Worm (Caenorhabditis elegans) whole organism, mixed stage, embryonic: ENCODE results near the gene C17A2.7.

ENCODE experiments used
- M03D4.4 ChIP-seq: sonication (generic microtip); optimal IDR thresholded peaks from 2 replicates; lab custom pipeline; 2017; ENCODE audit warnings: mild to moderate bottlenecking, missing genetic modification characterization, missing compliant biosample characterization
- bed-3 ChIP-seq: fragments of 200-800 bp; sonication (Bioruptor generic); optimal IDR thresholded peaks from 3 replicates; lab custom pipeline; 2018; ENCODE audit warnings: mild to moderate bottlenecking, missing genetic modification characterization, moderate library complexity, missing compliant biosample characterization
- blmp-1 ChIP-seq: fragments of 150-350 bp; optimal IDR thresholded peaks from 2 replicates; lab custom pipeline; 2014; ENCODE audit warnings: missing biosample characterization, missing genetic modification characterization
- ceh-39 ChIP-seq: fragments of 150-350 bp; optimal IDR thresholded peaks from 2 replicates; lab custom pipeline; 2014; ENCODE audit warnings: missing biosample characterization, missing genetic modification characterization
- ceh-43 ChIP-seq: fragments of 200-800 bp; sonication (Bioruptor generic); optimal IDR thresholded peaks from 2 replicates; lab custom pipeline; 2018; ENCODE audit warnings: mild to moderate bottlenecking, missing genetic modification characterization, moderate library complexity, missing compliant biosample characterization
- ceh-83 ChIP-seq: fragments of 200-800 bp; sonication (Bioruptor generic); optimal IDR thresholded peaks from 2 replicates; lab custom pipeline; 2018; ENCODE audit warnings: mild to moderate bottlenecking, missing genetic modification characterization, missing compliant biosample characterization
- ces-1 ChIP-seq: fragments of 150-350 bp; optimal IDR thresholded peaks from 2 replicates; lab custom pipeline; 2014; ENCODE audit warnings: missing biosample characterization, missing genetic modification reagents, missing genetic modification characterization
- cnd-1 ChIP-seq: fragments of 200-800 bp; sonication (Bioruptor generic); optimal IDR thresholded peaks from 2 replicates; lab custom pipeline; 2018; ENCODE audit warnings: mild to moderate bottlenecking, missing genetic modification characterization, missing compliant biosample characterization
- drap-1 ChIP-seq: fragments of 200-800 bp; sonication (Bioruptor generic); optimal IDR thresholded peaks from 3 replicates; lab custom pipeline; 2018; ENCODE audit warnings: mild to moderate bottlenecking, missing genetic modification characterization, missing compliant biosample characterization
- elt-1 ChIP-seq: sonication (generic microtip); optimal IDR thresholded peaks from 2 replicates; lab custom pipeline; 2017; ENCODE audit warnings: missing genetic modification characterization, mild to moderate bottlenecking, missing compliant biosample characterization, antibody characterized with exemption, moderate library complexity, borderline replicate concordance; ENCODE audit not compliant: insufficient read depth
- elt-3 ChIP-seq: fragments of 150-350 bp; optimal IDR thresholded peaks from 2 replicates; lab custom pipeline; 2014; ENCODE audit warnings: missing biosample characterization, missing genetic modification characterization
- flh-1 ChIP-seq: fragments of 200-800 bp; sonication (Bioruptor generic); optimal IDR thresholded peaks from 2 replicates; lab custom pipeline; 2018; ENCODE audit warnings: mild to moderate bottlenecking, missing genetic modification characterization, moderate library complexity, missing compliant biosample characterization
- ham-2 ChIP-seq: fragments of 200-800 bp; sonication (Bioruptor generic); optimal IDR thresholded peaks from 2 replicates; lab custom pipeline; 2018; ENCODE audit warnings: mild to moderate bottlenecking, missing genetic modification characterization, missing compliant biosample characterization
- hlh-1 ChIP-seq: fragments of 150-350 bp; optimal IDR thresholded peaks from 2 replicates; lab custom pipeline; 2014; ENCODE audit warnings: missing biosample characterization, missing genetic modification reagents, missing genetic modification characterization
- lin-13 ChIP-seq: fragments of 150-350 bp; optimal IDR thresholded peaks from 2 replicates; lab custom pipeline; 2014; ENCODE audit warnings: missing biosample characterization, missing genetic modification characterization
- lsy-2 ChIP-seq: fragments of 150-350 bp; optimal IDR thresholded peaks from 2 replicates; lab custom pipeline; 2014; ENCODE audit warnings: missing biosample characterization, missing genetic modification characterization
- mab-5 ChIP-seq: fragments of 150-350 bp; optimal IDR thresholded peaks from 2 replicates; lab custom pipeline; 2014; ENCODE audit warnings: missing biosample characterization, missing genetic modification characterization
- mep-1 ChIP-seq: fragments of 150-350 bp; optimal IDR thresholded peaks from 2 replicates; lab custom pipeline; 2017; ENCODE audit warnings: missing biosample characterization, missing genetic modification reagents, missing genetic modification characterization, inconsistent platforms
- nhr-12 ChIP-seq: fragments of 150-350 bp; optimal IDR thresholded peaks from 2 replicates; lab custom pipeline; 2014; ENCODE audit warnings: missing biosample characterization, missing genetic modification characterization
- nhr-2 ChIP-seq: fragments of 150-350 bp; optimal IDR thresholded peaks from 2 replicates; lab custom pipeline; 2014; ENCODE audit warnings: missing biosample characterization, missing genetic modification characterization
- nhr-237 ChIP-seq: fragments of 150-350 bp; optimal IDR thresholded peaks from 2 replicates; lab custom pipeline; 2014; ENCODE audit warnings: missing biosample characterization, missing genetic modification characterization
- nhr-28 ChIP-seq: fragments of 150-350 bp; optimal IDR thresholded peaks from 2 replicates; lab custom pipeline; 2014; ENCODE audit warnings: missing biosample characterization, missing genetic modification characterization
- pha-4 ChIP-seq: fragments of 150-350 bp; optimal IDR thresholded peaks from 2 replicates; lab custom pipeline; 2018; ENCODE audit warnings: missing biosample characterization, missing genetic modification reagents, missing genetic modification characterization
- sem-2 ChIP-seq: fragments of 200-800 bp; sonication (Bioruptor generic); optimal IDR thresholded peaks from 2 replicates; lab custom pipeline; 2018; ENCODE audit warnings: mild to moderate bottlenecking, missing genetic modification characterization, missing compliant biosample characterization
- snpc-4 ChIP-seq: fragments of 150-350 bp; optimal IDR thresholded peaks from 2 replicates; lab custom pipeline; 2014; ENCODE audit warnings: missing biosample characterization, missing genetic modification characterization
- sptf-1 ChIP-seq: sonication (generic microtip); optimal IDR thresholded peaks from 2 replicates; lab custom pipeline; 2017; ENCODE audit warnings: mild to moderate bottlenecking, missing genetic modification characterization, moderate library complexity, missing compliant biosample characterization
- tbx-8 ChIP-seq: fragments of 200-800 bp; sonication (Bioruptor generic); optimal IDR thresholded peaks from 2 replicates; lab custom pipeline; 2018; ENCODE audit warnings: mild to moderate bottlenecking, missing genetic modification characterization, moderate library complexity, missing compliant biosample characterization
- unc-39 ChIP-seq: fragments of 150-350 bp; optimal IDR thresholded peaks from 2 replicates; lab custom pipeline; 2014; ENCODE audit warnings: missing biosample characterization, missing genetic modification characterization
- unc-62 ChIP-seq: fragments of 150-350 bp; optimal IDR thresholded peaks from 2 replicates; lab custom pipeline; 2014; ENCODE audit warnings: missing biosample characterization, missing genetic modification reagents, missing genetic modification characterization
- zip-8 ChIP-seq: fragments of 150-350 bp; optimal IDR thresholded peaks from 2 replicates; lab custom pipeline; 2014; ENCODE audit warnings: missing biosample characterization, missing genetic modification characterization
- ztf-11 ChIP-seq: fragments of 150-350 bp; optimal IDR thresholded peaks from 2 replicates; lab custom pipeline; 2014; ENCODE audit warnings: missing biosample characterization, missing genetic modification characterization

Gene C17A2.7

DNA sequence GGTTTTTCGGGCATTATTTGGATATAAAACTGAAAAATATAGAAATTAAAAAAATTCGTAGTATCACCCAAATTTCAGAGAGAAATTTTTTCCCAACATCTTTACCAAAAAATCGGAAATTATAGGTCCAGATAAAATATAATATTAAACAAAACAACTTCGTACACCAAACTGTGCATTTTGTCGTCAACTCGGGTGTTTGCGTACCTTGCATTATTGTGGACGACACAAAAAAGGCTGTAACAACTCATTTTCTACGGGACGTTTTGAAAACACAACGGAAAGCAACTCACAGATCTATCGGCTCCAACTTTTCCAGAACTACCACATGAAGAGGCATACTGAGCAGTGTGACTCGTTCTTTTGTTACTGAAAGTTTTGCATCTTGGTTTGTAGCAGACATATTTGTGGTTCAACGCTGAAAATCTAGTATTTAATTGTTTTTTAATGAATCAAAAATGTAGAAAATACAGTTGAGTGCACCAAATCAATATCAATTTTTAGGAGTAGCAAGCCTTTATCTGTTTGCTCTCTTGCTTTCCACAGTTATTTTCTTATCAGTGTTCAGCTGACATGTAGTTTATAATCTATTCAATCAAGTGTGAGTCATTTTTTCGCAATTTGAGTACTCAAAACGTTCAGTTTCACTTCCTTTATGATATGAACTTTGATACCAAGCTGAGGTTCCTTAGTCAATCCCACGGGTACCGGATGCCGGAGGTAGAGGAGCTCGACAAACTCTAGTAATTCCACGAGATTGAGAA lies 27.6 kb downstream of the C17A2.7 start:
- TF ChIP-seq elt-3 (tag; lab: Kevin White, UChicago) (no peak), M03D4.4 (tag; lab: Kevin White, UChicago) (no peak), nhr-237 (tag; lab: Kevin White, UChicago) (no peak)

DNA sequence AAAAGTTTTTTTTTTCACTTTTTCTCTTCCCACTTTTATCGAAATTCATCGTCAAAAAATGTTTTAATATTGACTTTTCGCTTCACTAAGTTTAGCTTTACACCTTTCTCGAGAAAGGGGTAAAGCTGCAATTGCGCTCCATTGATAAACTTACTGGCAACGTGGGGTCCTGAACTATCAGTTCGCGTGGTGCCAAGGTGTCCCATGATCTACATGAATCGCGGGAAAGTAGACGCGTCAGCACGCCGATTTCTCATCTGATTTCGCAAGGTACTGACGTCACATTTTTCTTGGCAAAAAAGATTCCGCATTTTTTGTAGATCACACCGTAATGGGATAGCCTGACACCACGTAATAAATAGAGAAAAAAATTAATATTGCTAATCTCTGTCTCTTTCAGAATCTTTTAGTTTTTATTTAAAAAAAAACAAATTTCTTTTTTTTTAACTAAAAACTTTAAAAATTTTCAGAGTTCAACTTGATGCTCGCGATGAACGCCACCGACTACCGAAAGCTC lies 31.3 kb downstream of the C17A2.7 start, which contains the start of gene lido-15:
lido-15 (plus strand) TSS at position 467 of the 517 bp plus-strand sequence.
- TF ChIP-seq blmp-1 (tag; lab: Kevin White, UChicago) (no peak), mab-5 (tag; lab: Kevin White, UChicago) (no peak), lin-13 (no peak)
- TF ChIP-seq, all 35 proteins: peak for 0

DNA sequence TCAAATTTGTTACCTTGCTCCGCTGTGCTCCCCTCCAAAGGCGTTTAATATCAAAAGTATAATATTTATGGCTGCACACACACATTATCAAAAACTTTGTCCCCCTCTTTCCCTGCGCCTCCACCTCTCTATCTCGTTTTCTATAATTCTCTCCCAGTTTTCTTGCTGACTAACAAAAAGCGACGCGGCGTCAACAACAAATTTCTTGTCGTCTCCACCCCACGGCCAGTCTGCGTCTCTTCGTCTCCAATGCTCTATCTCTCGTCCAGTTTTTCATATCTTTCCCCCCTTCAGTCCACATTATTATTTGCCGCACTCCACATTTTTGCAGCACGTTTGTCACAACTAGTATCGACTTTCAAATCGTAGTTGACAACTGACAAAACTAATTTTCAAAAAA lies 32.7 kb downstream of the C17A2.7 start:
- TF ChIP-seq snpc-4 = no peak
- TF ChIP-seq tbx-8 (GFP tag; lab: Kevin White, UChicago) = no peak
- no peak for TF ChIP-seq mab-5 (tag; lab: Kevin White, UChicago)
- no peak for TF ChIP-seq nhr-12
- TF ChIP-seq ceh-83 (GFP tag; lab: Kevin White, UChicago) = no peak
- no peak for TF ChIP-seq mep-1 (tag; lab: Kevin White, UChicago)
- TF ChIP-seq elt-1 (tag; lab: Kevin White, UChicago) = no peak
- TF ChIP-seq lin-13 = no peak
- no peak for TF ChIP-seq nhr-237 (tag; lab: Kevin White, UChicago)
- TF ChIP-seq unc-39 = no peak
- no peak for TF ChIP-seq ztf-11 (tag; lab: Kevin White, UChicago)
- peak; percentile 7 for TF ChIP-seq ces-1 (GFP tag; lab: Kevin White, UChicago)
- no peak for TF ChIP-seq nhr-28 (tag; lab: Kevin White, UChicago)
- no peak for TF ChIP-seq lsy-2 (tag; lab: Kevin White, UChicago)
- peak; percentile 17 for TF ChIP-seq pha-4 (tag; lab: Kevin White, UChicago)
- no peak for TF ChIP-seq zip-8 (tag; lab: Kevin White, UChicago)
- TF ChIP-seq ham-2 = no peak
- TF ChIP-seq blmp-1 (tag; lab: Kevin White, UChicago) = no peak
- TF ChIP-seq unc-62 (GFP tag; lab: Kevin White, UChicago) = peak; percentile 38
- no peak for TF ChIP-seq sem-2 (GFP tag; lab: Kevin White, UChicago)
- TF ChIP-seq hlh-1 (tag; lab: Kevin White, UChicago) = no peak
- no peak for TF ChIP-seq M03D4.4 (tag; lab: Kevin White, UChicago)
- no peak for TF ChIP-seq cnd-1 (tag; lab: Kevin White, UChicago)
- TF ChIP-seq ceh-43 (GFP tag; lab: Kevin White, UChicago) = no peak
- TF ChIP-seq, all 35 proteins: peak for 3

DNA sequence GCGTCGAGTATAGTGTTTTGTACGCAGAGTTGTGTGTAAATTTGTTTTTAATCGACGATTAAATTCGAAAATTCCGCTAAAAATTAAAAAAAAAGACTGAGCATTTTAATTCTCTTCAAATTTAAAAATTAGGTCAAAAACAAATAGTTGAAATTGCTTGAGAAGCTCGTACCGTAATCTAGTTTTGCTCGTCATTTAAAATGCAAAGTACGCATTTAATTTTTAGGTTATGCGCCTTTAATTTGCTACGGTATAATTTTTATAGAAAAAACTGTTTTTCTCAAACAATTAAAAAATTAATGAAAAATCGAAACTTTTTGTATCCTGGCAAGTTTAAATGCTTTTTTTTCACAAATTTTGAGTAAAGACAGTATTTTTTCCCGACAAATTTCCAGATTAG lies 34.6 kb downstream of the C17A2.7 start:
- TF ChIP-seq lin-13 (no peak), sptf-1 (tag; lab: Kevin White, UChicago) (no peak), zip-8 (tag; lab: Kevin White, UChicago) (no peak), blmp-1 (tag; lab: Kevin White, UChicago) (no peak), ces-1 (GFP tag; lab: Kevin White, UChicago) (no peak), ztf-11 (tag; lab: Kevin White, UChicago) (no peak), ceh-39 (no peak), snpc-4 (no peak), drap-1 (GFP tag; lab: Kevin White, UChicago) (no peak), lsy-2 (tag; lab: Kevin White, UChicago) (no peak), sem-2 (GFP tag; lab: Kevin White, UChicago) (no peak), unc-62 (GFP tag; lab: Kevin White, UChicago) (no peak), bed-3 (GFP tag; lab: Kevin White, UChicago) (no peak), nhr-12 (no peak), mab-5 (tag; lab: Kevin White, UChicago) (no peak), nhr-2 (tag; lab: Kevin White, UChicago) (no peak), nhr-237 (tag; lab: Kevin White, UChicago) (no peak), pha-4 (tag; lab: Kevin White, UChicago) (no peak), elt-1 (tag; lab: Kevin White, UChicago) (no peak), flh-1 (GFP tag; lab: Kevin White, UChicago) (no peak)
